Fruit fly (Drosophila melanogaster): ENCODE data around the gene CG46306.

The CG46306 gene

dm6 chrX:16815168-16815567 is 20.2 kb downstream of the CG46306 start (continued):
- TF ChIP-seq prd (optimal IDR thresholded peaks at IDR 0.05) (no peak), prd (GFP tag; IDR thresholded peaks at IDR 0.05) (peak; percentile 28; the same call in 1 of the 3 replicates), dmrt99B (tag; optimal IDR thresholded peaks at IDR 0.05) (peak; percentile 55), CG30403 (GFP tag; optimal IDR thresholded peaks at IDR 0.05) (peak; percentile 11), dpn (GFP tag; optimal IDR thresholded peaks at IDR 0.05) (no peak), seq (GFP tag; IDR thresholded peaks at IDR 0.05) (peak; percentile 39; the same call in 1 of the 2 replicates), sens (GFP tag) (peak; percentile 57), CG7372 (GFP tag; IDR thresholded peaks at IDR 0.05) (no peak), CG13424 (tag; optimal IDR thresholded peaks at IDR 0.05) (peak; percentile 15), NC2α (GFP tag; optimal IDR thresholded peaks at IDR 0.05) (no peak), hkb (optimal IDR thresholded peaks at IDR 0.05) (no peak), hkb (GFP tag; IDR thresholded peaks at IDR 0.05) (0 out of 2 replicates have a peak, but pooled peaks have one; percentile 36), ato (GFP tag; IDR thresholded peaks at IDR 0.05; ENCODE audit: partially characterized antibody) (no peak), CG9817 (tag; optimal IDR thresholded peaks at IDR 0.05) (no peak), CG18619 (GFP tag; optimal IDR thresholded peaks at IDR 0.05) (no peak), Oli (tag; optimal IDR thresholded peaks at IDR 0.05) (peak; percentile 20), dm (GFP tag; optimal IDR thresholded peaks at IDR 0.05) (no peak), Sox102F (GFP tag; optimal IDR thresholded peaks at IDR 0.05) (peak; percentile 9), jigr1 (GFP tag; IDR thresholded peaks at IDR 0.05) (no peak), ind (GFP tag; optimal IDR thresholded peaks at IDR 0.05) (peak; percentile 23), fd96Cb (tag; optimal IDR thresholded peaks at IDR 0.05) (peak; percentile 23), CG11504 (tag; optimal IDR thresholded peaks at IDR 0.05) (peak; percentile 68), CG7357 (GFP tag; IDR thresholded peaks at IDR 0.05) (no peak), CG17359 (tag; optimal IDR thresholded peaks at IDR 0.05) (peak; percentile 8), tgo (GFP tag; IDR thresholded peaks at IDR 0.05) (peak; percentile 31; the same call in 1 of the 3 replicates), CG3847 (GFP tag; IDR thresholded peaks at IDR 0.05) (no peak), CG12769 (tag; optimal IDR thresholded peaks at IDR 0.05) (no peak), CG12155 (GFP tag; optimal IDR thresholded peaks at IDR 0.05) (no peak), CG7556 (GFP tag; optimal IDR thresholded peaks at IDR 0.05) (peak; percentile 3), Sox100B (GFP tag; optimal IDR thresholded peaks at IDR 0.05) (peak; percentile 59), sisA (GFP tag; IDR thresholded peaks at IDR 0.05) (peak; percentile 41), CG12391 (tag; optimal IDR thresholded peaks at IDR 0.05) (no peak), Rx (GFP tag; IDR thresholded peaks at IDR 0.05) (peak; percentile 28; the same call in 1 of the 2 replicates), cad (GFP tag; optimal IDR thresholded peaks at IDR 0.05) (no peak), CG15073 (GFP tag; optimal IDR thresholded peaks at IDR 0.05) (no peak), gcm2 (GFP tag; optimal IDR thresholded peaks at IDR 0.05) (no peak), Pdp1 (GFP tag; optimal IDR thresholded peaks at IDR 0.05) (peak in 1 of 2 experiments; percentile 8), lmd (GFP tag; IDR thresholded peaks at IDR 0.05) (0 out of 2 replicates have a peak, but pooled peaks have one; percentile 11), CG11696 (GFP tag; IDR thresholded peaks at IDR 0.05) (peak; percentile 60), Abd-B (GFP tag; optimal IDR thresholded peaks at IDR 0.05) (no peak), Blimp-1 (GFP tag; optimal IDR thresholded peaks at IDR 0.05) (peak; percentile 21), CG15011 (GFP tag; optimal IDR thresholded peaks at IDR 0.05) (no peak), Xrp1 (GFP tag; IDR thresholded peaks at IDR 0.05) (peak; percentile 9; the same call in 1 of the 2 replicates), row (GFP tag; IDR thresholded peaks at IDR 0.05) (peak; percentile 57), eve (GFP tag; optimal IDR thresholded peaks at IDR 0.05) (peak in 1 of 2 experiments; percentile 18), Drgx (GFP tag; IDR thresholded peaks at IDR 0.05) (peak; percentile 64; the same call in 1 of the 2 replicates), CG15269 (tag; optimal IDR thresholded peaks at IDR 0.05) (peak; percentile 9), E2f1 (GFP tag; IDR thresholded peaks at IDR 0.05) (0 out of 2 replicates have a peak, but pooled peaks have one; percentile 21), ERR (GFP tag; optimal IDR thresholded peaks at IDR 0.05) (no peak), phol (tag; optimal IDR thresholded peaks at IDR 0.05) (peak; percentile 39), sr (GFP tag; IDR thresholded peaks at IDR 0.05) (no peak)

Data from whole organism, embryonic.